3 fruit fly cellular contexts compared by ENCODE assay signal in genomic region chrX:10959912-10960311, dm6.
TF ChIP-seq lines count a peak whose summit lies in the region.

No protein-coding gene starts in this region.

- no peak for TF ChIP-seq CTCF in whole organism, embryonic (GFP tag; optimal IDR thresholded peaks at IDR 0.05; lab: Kevin White, UChicago)

TF ChIP-seq in whole organism, embryonic, 481 proteins besides CTCF, POLR2A, EP300 and RAD21:
- TF ChIP-seq Drgx (GFP tag; IDR thresholded peaks at IDR 0.05; lab: Robert Waterston, UW), result peak; percentile 16; the same call in 1 of the 2 replicates
- no peak for TF ChIP-seq jumu (GFP tag; optimal IDR thresholded peaks at IDR 0.05; lab: Kevin White, UChicago)
- TF ChIP-seq her (GFP tag; optimal IDR thresholded peaks at IDR 0.05; lab: Kevin White, UChicago), result no peak
TF ChIP-seq in whole organism, embryonic: peak in this region for 1.

TF ChIP-seq in whole organism, prepupa, 60 proteins besides CTCF, POLR2A, EP300 and RAD21 (continues in another document):
- TF ChIP-seq CG34406 (GFP tag; optimal IDR thresholded peaks at IDR 0.05; lab: Kevin White, UChicago) (peak; percentile 39), Sox102F (GFP tag; optimal IDR thresholded peaks at IDR 0.05; lab: Kevin White, UChicago) (peak; percentile 14), CG6854 (GFP tag; optimal IDR thresholded peaks at IDR 0.05; lab: Kevin White, UChicago) (no peak), Smox (GFP tag; optimal IDR thresholded peaks at IDR 0.05; lab: Kevin White, UChicago) (peak; percentile 16), CG11762 (GFP tag; optimal IDR thresholded peaks at IDR 0.05; lab: Kevin White, UChicago; ENCODE audit: insufficient read depth) (peak; percentile 11), CG6276 (GFP tag; optimal IDR thresholded peaks at IDR 0.05; lab: Kevin White, UChicago) (peak; percentile 67), CG9139 (GFP tag; optimal IDR thresholded peaks at IDR 0.05; lab: Kevin White, UChicago) (no peak), Sox14 (GFP tag; optimal IDR thresholded peaks at IDR 0.05; lab: Kevin White, UChicago) (no peak), CG31627 (GFP tag; optimal IDR thresholded peaks at IDR 0.05; lab: Kevin White, UChicago) (no peak), CG6792 (GFP tag; optimal IDR thresholded peaks at IDR 0.05; lab: Kevin White, UChicago) (no peak), CG10631 (GFP tag; optimal IDR thresholded peaks at IDR 0.05; lab: Kevin White, UChicago) (peak; percentile 3), CG32006 (GFP tag; optimal IDR thresholded peaks at IDR 0.05; lab: Kevin White, UChicago) (peak; percentile 80), Hr4 (GFP tag; optimal IDR thresholded peaks at IDR 0.05; lab: Kevin White, UChicago) (peak; percentile 68), net (GFP tag; optimal IDR thresholded peaks at IDR 0.05; lab: Kevin White, UChicago) (peak; percentile 55), svp (GFP tag; lab: Kevin White, UChicago) (peak; percentile 24), Met (GFP tag; optimal IDR thresholded peaks at IDR 0.05; lab: Kevin White, UChicago) (no peak), Hr39 (GFP tag; optimal IDR thresholded peaks at IDR 0.05; lab: Kevin White, UChicago) (peak; percentile 6), Eip93F (GFP tag; optimal IDR thresholded peaks at IDR 0.05; lab: Kevin White, UChicago) (no peak), CG8319 (GFP tag; optimal IDR thresholded peaks at IDR 0.05; lab: Kevin White, UChicago) (no peak), Gug (GFP tag; IDR thresholded peaks at IDR 0.05; lab: Robert Waterston, UW) (no peak), vri (GFP tag; optimal IDR thresholded peaks at IDR 0.05; lab: Kevin White, UChicago) (no peak), CG16779 (tag; optimal IDR thresholded peaks at IDR 0.05; lab: Kevin White, UChicago) (no peak), OdsH (GFP tag; optimal IDR thresholded peaks at IDR 0.05; lab: Kevin White, UChicago) (peak; percentile 54), dac (GFP tag; optimal IDR thresholded peaks at IDR 0.05; lab: Kevin White, UChicago) (peak; percentile 41), Eip75B (GFP tag; optimal IDR thresholded peaks at IDR 0.05; lab: Kevin White, UChicago) (peak; percentile 12), CG1621 (tag; optimal IDR thresholded peaks at IDR 0.05; lab: Kevin White, UChicago) (no peak), ss (GFP tag; optimal IDR thresholded peaks at IDR 0.05; lab: Kevin White, UChicago) (no peak), CG11902 (GFP tag; optimal IDR thresholded peaks at IDR 0.05; lab: Kevin White, UChicago) (no peak), salr (GFP tag; optimal IDR thresholded peaks at IDR 0.05; lab: Kevin White, UChicago) (peak in 1 of 2 experiments; percentile 30), CG15336 (GFP tag; IDR thresholded peaks at IDR 0.05; lab: Robert Waterston, UW) (peak; percentile 78), CG8632 (GFP tag; optimal IDR thresholded peaks at IDR 0.05; lab: Kevin White, UChicago) (peak; percentile 15), pdm3 (GFP tag; optimal IDR thresholded peaks at IDR 0.05; lab: Kevin White, UChicago) (peak; percentile 54), cyc (GFP tag; optimal IDR thresholded peaks at IDR 0.05; lab: Kevin White, UChicago) (no peak), spab (GFP tag; optimal IDR thresholded peaks at IDR 0.05; lab: Kevin White, UChicago) (no peak), dsx (GFP tag; optimal IDR thresholded peaks at IDR 0.05; lab: Kevin White, UChicago; ENCODE audit: poor library complexity, severe bottlenecking) (no peak), achi (GFP tag; optimal IDR thresholded peaks at IDR 0.05; lab: Kevin White, UChicago) (peak; percentile 47), fd85E (GFP tag; optimal IDR thresholded peaks at IDR 0.05; lab: Kevin White, UChicago) (no peak), esn (GFP tag; optimal IDR thresholded peaks at IDR 0.05; lab: Kevin White, UChicago) (peak; percentile 27), fkh (GFP tag; optimal IDR thresholded peaks at IDR 0.05; lab: Kevin White, UChicago) (no peak), Eip78C (GFP tag; lab: Kevin White, UChicago) (peak; percentile 88), topi (GFP tag; optimal IDR thresholded peaks at IDR 0.05; lab: Kevin White, UChicago) (peak; percentile 29), Blimp-1 (GFP tag; optimal IDR thresholded peaks at IDR 0.05; lab: Kevin White, UChicago) (no peak), acj6 (GFP tag; optimal IDR thresholded peaks at IDR 0.05; lab: Kevin White, UChicago) (peak; percentile 46), CG3032 (tag; optimal IDR thresholded peaks at IDR 0.05; lab: Kevin White, UChicago) (no peak), lz (GFP tag; optimal IDR thresholded peaks at IDR 0.05; lab: Kevin White, UChicago) (peak; percentile 10)

TF ChIP-seq in whole organism, pupa, 21 proteins besides CTCF, POLR2A, EP300 and RAD21:
- no peak for TF ChIP-seq Snoo (tag; optimal IDR thresholded peaks at IDR 0.05; lab: Kevin White, UChicago)
- TF ChIP-seq Pif1B (GFP tag; optimal IDR thresholded peaks at IDR 0.05; lab: Kevin White, UChicago), result peak; percentile 37
- TF ChIP-seq EcR (GFP tag; optimal IDR thresholded peaks at IDR 0.05; lab: Kevin White, UChicago), result no peak
- no peak for TF ChIP-seq CG10348 (GFP tag; IDR thresholded peaks at IDR 0.05; lab: Robert Waterston, UW)
- peak; percentile 53 for TF ChIP-seq CG14655 (GFP tag; optimal IDR thresholded peaks at IDR 0.05; lab: Kevin White, UChicago)
- TF ChIP-seq CG17806 (tag; optimal IDR thresholded peaks at IDR 0.05; lab: Kevin White, UChicago), result no peak
- TF ChIP-seq Ets98B (GFP tag; IDR thresholded peaks at IDR 0.05; lab: Robert Waterston, UW), result peak; percentile 26; the same call in 1 of the 2 replicates
- no peak for TF ChIP-seq CG8159 (tag; optimal IDR thresholded peaks at IDR 0.05; lab: Kevin White, UChicago)
- no peak for TF ChIP-seq gl (tag; optimal IDR thresholded peaks at IDR 0.05; lab: Kevin White, UChicago)
- no peak for TF ChIP-seq CG12605 (GFP tag; IDR thresholded peaks at IDR 0.05; lab: Robert Waterston, UW)
- no peak for TF ChIP-seq CG9948 (tag; optimal IDR thresholded peaks at IDR 0.05; lab: Kevin White, UChicago)
- TF ChIP-seq Pif1A (GFP tag; optimal IDR thresholded peaks at IDR 0.05; lab: Kevin White, UChicago), result peak; percentile 10
- TF ChIP-seq CG4496 (GFP tag; IDR thresholded peaks at IDR 0.05; lab: Robert Waterston, UW), result 0 out of 3 replicates have a peak, but pooled peaks have one; percentile 45
- TF ChIP-seq CG34367 (tag; optimal IDR thresholded peaks at IDR 0.05; lab: Kevin White, UChicago), result no peak
- TF ChIP-seq D1 (tag; optimal IDR thresholded peaks at IDR 0.05; lab: Kevin White, UChicago), result no peak
- 0 out of 3 replicates have a peak, but pooled peaks have one; percentile 9 for TF ChIP-seq fd96Ca (GFP tag; IDR thresholded peaks at IDR 0.05; lab: Robert Waterston, UW)
- TF ChIP-seq CG8301 (tag; optimal IDR thresholded peaks at IDR 0.05; lab: Kevin White, UChicago), result peak; percentile 53
- TF ChIP-seq CG32121 (GFP tag; IDR thresholded peaks at IDR 0.05; lab: Robert Waterston, UW), result peak; percentile 19; the same call in 1 of the 2 replicates

Comparison
In these comparisons a context has a peak if more than half of its experiments do, and no peak if none do; other contexts are left out.
1. Of the 7 proteins assayed by ChIP-seq in both whole organism, embryonic and whole organism, prepupa: peak only in whole organism, embryonic: none; only in whole organism, prepupa: Hr39, Lpt and Sox102F; in both: none; in neither: 4.